Worm (Caenorhabditis elegans) whole organism, L4 larva: ENCODE data around the gene F11C7.6.

ENCODE experiments used
- F26F4.8 ChIP-seq: fragments of 200-800 bp; sonication (Bioruptor generic); conservative IDR thresholded peaks from 2 replicates; pipeline ENCODE4 v1.3.6; 2022; ENCODE audit warnings: missing genetic modification characterization, missing compliant biosample characterization
- F37D6.2 ChIP-seq: sonication (generic microtip); optimal IDR thresholded peaks from 2 replicates; lab custom pipeline; 2016; ENCODE audit warnings: mild to moderate bottlenecking, missing genetic modification characterization, missing compliant biosample characterization
- R02D3.7 ChIP-seq: fragments of 150-350 bp; sonication (generic microtip); optimal IDR thresholded peaks from 3 replicates; lab custom pipeline; 2014; ENCODE audit warnings: missing biosample characterization, missing genetic modification characterization
- T20F7.1 ChIP-seq: fragments of 200-800 bp; sonication (Bioruptor generic); optimal IDR thresholded peaks from 2 replicates; lab custom pipeline; 2018; ENCODE audit warnings: mild to moderate bottlenecking, missing genetic modification characterization, missing compliant biosample characterization
- ZK546.5 ChIP-seq, 2 experiments: sonication (generic microtip); optimal IDR thresholded peaks; 2 replicates each; lab custom pipeline; 2017; ENCODE audit warnings: missing biosample characterization in 2 of 2, missing genetic modification characterization in 2 of 2
- aha-1 ChIP-seq: fragments of 150-350 bp; peaks from one replicate; lab custom pipeline; 2014; ENCODE audit warnings: missing biosample characterization, missing genetic modification characterization
- aly-2 ChIP-seq: sonication (generic microtip); optimal IDR thresholded peaks from 2 replicates; lab custom pipeline; 2018; ENCODE audit warnings: missing biosample characterization, missing genetic modification characterization
- arid-1 ChIP-seq: fragments of 200-800 bp; sonication (Bioruptor generic); conservative IDR thresholded peaks from 2 replicates; pipeline ENCODE4 v1.3.6; 2022; ENCODE audit warnings: missing genetic modification reagents, missing genetic modification characterization, missing compliant biosample characterization
- attf-4 ChIP-seq: sonication (generic microtip); optimal IDR thresholded peaks from 3 replicates; lab custom pipeline; 2017; ENCODE audit warnings: missing biosample characterization, missing genetic modification characterization
- ceh-20 ChIP-seq: fragments of 200-800 bp; sonication (Bioruptor generic); IDR thresholded peaks from 2 replicates; pipeline ENCODE4 v1.3.6; 2022; ENCODE audit warnings: missing genetic modification reagents, missing genetic modification characterization, missing compliant biosample characterization
- ces-1 ChIP-seq: fragments of 150-350 bp; sonication (generic microtip); optimal IDR thresholded peaks from 4 replicates; lab custom pipeline; 2014; ENCODE audit warnings: missing biosample characterization, missing genetic modification reagents, missing genetic modification characterization
- cey-2 ChIP-seq: sonication (generic microtip); optimal IDR thresholded peaks from 3 replicates; lab custom pipeline; 2017; ENCODE audit warnings: missing genetic modification characterization, mild to moderate bottlenecking, missing compliant biosample characterization, antibody characterized with exemption, borderline replicate concordance; ENCODE audit not compliant: insufficient read depth
- daf-12 ChIP-seq: fragments of 150-350 bp; optimal IDR thresholded peaks from 2 replicates; lab custom pipeline; 2014; ENCODE audit warnings: missing biosample characterization, missing genetic modification reagents, missing genetic modification characterization
- dmd-6 ChIP-seq: fragments of 200-800 bp; sonication (Bioruptor generic); IDR thresholded peaks from 2 replicates; pipeline ENCODE4 v1.3.6; 2022; ENCODE audit warnings: missing genetic modification reagents, missing genetic modification characterization, missing compliant biosample characterization
- dmd-8 ChIP-seq: fragments of 200-800 bp; sonication (Bioruptor generic); IDR thresholded peaks from 2 replicates; pipeline ENCODE4 v1.3.6; 2022; ENCODE audit warnings: missing genetic modification characterization, missing compliant biosample characterization
- egl-43 ChIP-seq: fragments of 200-800 bp; sonication (Bioruptor generic); IDR thresholded peaks from 2 replicates; pipeline ENCODE4 v1.3.6; 2022; ENCODE audit warnings: missing genetic modification reagents, missing genetic modification characterization, missing compliant biosample characterization
- fos-1 ChIP-seq: fragments of 150-350 bp; optimal IDR thresholded peaks from 2 replicates; lab custom pipeline; 2014; ENCODE audit warnings: missing biosample characterization, missing genetic modification characterization
- hif-1 ChIP-seq, 2 experiments: sonication (generic microtip); optimal IDR thresholded peaks; 2 replicates each; lab custom pipeline; 2016 to 2017; ENCODE audit warnings: missing compliant biosample characterization in 2 of 2, missing genetic modification characterization in 2 of 2, missing genetic modification reagents in 2 of 2, missing genotype in 2 of 2, mild to moderate bottlenecking in 1 of 2
- hmg-1.1 ChIP-seq: fragments of 200-800 bp; sonication (Bioruptor generic); IDR thresholded peaks from 2 replicates; pipeline ENCODE4 v1.3.6; 2022; ENCODE audit warnings: missing genetic modification reagents, missing genetic modification characterization, missing compliant biosample characterization
- lim-7 ChIP-seq: fragments of 200-800 bp; sonication (Bioruptor generic); IDR thresholded peaks from 2 replicates; pipeline ENCODE4 v1.3.6; 2022; ENCODE audit warnings: missing genetic modification characterization, missing compliant biosample characterization
- lin-1 ChIP-seq: fragments of 200-800 bp; sonication (Bioruptor generic); IDR thresholded peaks from 2 replicates; pipeline ENCODE4 v1.3.6; 2022; ENCODE audit warnings: missing genetic modification reagents, missing genetic modification characterization, missing compliant biosample characterization
- lin-13 ChIP-seq: fragments of 150-350 bp; optimal IDR thresholded peaks from 2 replicates; lab custom pipeline; 2014; ENCODE audit warnings: missing biosample characterization, missing genetic modification reagents, missing genetic modification characterization
- lin-38 ChIP-seq: fragments of 200-800 bp; sonication (Bioruptor generic); IDR thresholded peaks from 2 replicates; pipeline ENCODE4 v1.3.6; 2022; ENCODE audit warnings: missing genetic modification reagents, missing genetic modification characterization, missing compliant biosample characterization
- lin-39 ChIP-seq: fragments of 150-350 bp; optimal IDR thresholded peaks from 2 replicates; lab custom pipeline; 2014; ENCODE audit warnings: missing biosample characterization, missing genetic modification reagents, missing genetic modification characterization
- madf-5 ChIP-seq, 2 experiments: fragments of 200-800 bp; sonication (Bioruptor generic); IDR thresholded peaks; 2 replicates each; pipeline ENCODE4 v1.3.6; 2022; ENCODE audit warnings: missing compliant biosample characterization in 2 of 2, missing genetic modification characterization in 2 of 2
- madf-9 ChIP-seq: fragments of 200-800 bp; sonication (Bioruptor generic); conservative IDR thresholded peaks from 2 replicates; pipeline ENCODE4 v1.3.6; 2022; ENCODE audit warnings: missing genetic modification reagents, missing genetic modification characterization, missing compliant biosample characterization
- mdt-29 ChIP-seq: fragments of 200-800 bp; sonication (Bioruptor generic); IDR thresholded peaks from 2 replicates; pipeline ENCODE4 v1.3.6; 2022; ENCODE audit warnings: missing genetic modification reagents, missing genetic modification characterization, missing compliant biosample characterization
- mxl-2 ChIP-seq: fragments of 200-800 bp; sonication (Bioruptor generic); conservative IDR thresholded peaks from 2 replicates; pipeline ENCODE4 v1.3.6; 2022; ENCODE audit warnings: missing genetic modification reagents, missing genetic modification characterization, missing compliant biosample characterization
- nhr-10 ChIP-seq: fragments of 150-350 bp; optimal IDR thresholded peaks from 2 replicates; lab custom pipeline; 2014; ENCODE audit warnings: missing biosample characterization, missing genetic modification characterization
- nhr-237 ChIP-seq: sonication (generic microtip); optimal IDR thresholded peaks from 2 replicates; lab custom pipeline; 2017; ENCODE audit warnings: missing biosample characterization, missing genetic modification characterization
- nhr-25 ChIP-seq: sonication (generic microtip); optimal IDR thresholded peaks from 2 replicates; lab custom pipeline; 2017; ENCODE audit warnings: missing genetic modification characterization, mild to moderate bottlenecking, missing compliant biosample characterization, antibody characterized with exemption, moderate library complexity, borderline replicate concordance; ENCODE audit not compliant: insufficient read depth
- nhr-41 ChIP-seq: fragments of 200-800 bp; sonication (Bioruptor generic); IDR thresholded peaks from 2 replicates; pipeline ENCODE4 v1.3.6; 2022; ENCODE audit warnings: missing genetic modification reagents, missing genetic modification characterization, missing compliant biosample characterization
- nhr-6 ChIP-seq: fragments of 150-350 bp; optimal IDR thresholded peaks from 2 replicates; lab custom pipeline; 2014; ENCODE audit warnings: missing biosample characterization, missing genetic modification characterization
- nhr-76 ChIP-seq: fragments of 150-350 bp; optimal IDR thresholded peaks from 2 replicates; lab custom pipeline; 2014; ENCODE audit warnings: missing biosample characterization, missing genetic modification characterization
- nhr-77 ChIP-seq: fragments of 150-350 bp; optimal IDR thresholded peaks from 2 replicates; lab custom pipeline; 2014; ENCODE audit warnings: missing biosample characterization, missing genetic modification characterization
- pha-4 ChIP-seq, 2 experiments: fragments of 150-350 bp in 1 of 2; fragments of 200-800 bp in 1 of 2; sonication (Bioruptor generic) in 1 of 2; IDR thresholded peaks in 1 of 2; optimal IDR thresholded peaks in 1 of 2; 2 replicates each; pipeline versions ENCODE4 v1.3.6 to Lab custom; 2014 to 2022; ENCODE audit warnings: missing genetic modification characterization in 2 of 2, missing genetic modification reagents in 2 of 2, missing biosample characterization in 1 of 2, missing compliant biosample characterization in 1 of 2
- pqm-1 ChIP-seq: sonication (generic microtip); optimal IDR thresholded peaks from 2 replicates; lab custom pipeline; 2017; ENCODE audit warnings: missing biosample characterization, missing genetic modification characterization
- rbr-2 ChIP-seq: sonication (generic microtip); optimal IDR thresholded peaks from 2 replicates; lab custom pipeline; 2016; ENCODE audit warnings: missing genotype, missing genetic modification characterization, missing compliant biosample characterization
- snpc-1.2 ChIP-seq: fragments of 200-800 bp; sonication (Bioruptor generic); IDR thresholded peaks from 2 replicates; pipeline ENCODE4 v1.3.6; 2022; ENCODE audit warnings: missing genetic modification reagents, missing genetic modification characterization, missing compliant biosample characterization
- tag-97 ChIP-seq: fragments of 200-800 bp; sonication (Bioruptor generic); IDR thresholded peaks from 2 replicates; pipeline ENCODE4 v1.3.6; 2022; ENCODE audit warnings: missing genetic modification characterization, missing compliant biosample characterization
- vab-7 ChIP-seq: fragments of 200-800 bp; sonication (Bioruptor generic); IDR thresholded peaks from 2 replicates; pipeline ENCODE4 v1.3.6; 2022; ENCODE audit warnings: missing genetic modification reagents, missing genetic modification characterization, missing compliant biosample characterization
- zfp-2 ChIP-seq: sonication (generic microtip); optimal IDR thresholded peaks from 2 replicates; lab custom pipeline; 2016; ENCODE audit warnings: mild to moderate bottlenecking, missing genetic modification characterization, missing compliant biosample characterization
- ztf-11 ChIP-seq: fragments of 150-350 bp; optimal IDR thresholded peaks from 2 replicates; lab custom pipeline; 2014; ENCODE audit warnings: missing biosample characterization, missing genetic modification characterization
- ztf-7 ChIP-seq: fragments of 150-350 bp; optimal IDR thresholded peaks from 2 replicates; lab custom pipeline; 2014; ENCODE audit warnings: missing biosample characterization, missing genetic modification characterization

The F11C7.6 gene

DNA sequence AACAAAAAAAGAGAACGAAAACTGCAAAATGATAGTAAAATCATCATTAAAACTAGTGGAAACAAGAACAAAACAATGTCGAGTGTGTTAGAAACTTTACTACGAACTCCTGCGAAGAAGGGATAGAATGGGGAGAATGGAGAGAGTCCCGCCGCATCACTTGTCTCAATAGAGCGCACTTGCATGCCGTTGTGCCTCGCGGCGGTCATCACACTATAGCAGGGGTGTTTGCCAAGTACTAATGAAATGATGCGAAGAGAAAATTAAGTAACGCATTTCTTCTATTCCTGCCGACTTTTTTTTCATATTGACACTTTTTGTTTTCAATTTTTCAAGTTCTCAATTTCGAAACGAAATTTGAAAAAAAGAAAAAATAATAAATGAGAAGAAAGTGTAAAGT lies 9.2 kb upstream of the F11C7.6 start (continued):
- TF ChIP-seq lin-1 (GFP tag; lab: Robert Waterston, UW) = peak; percentile 54; the same call in 1 of the 2 replicates
- TF ChIP-seq dmd-6 = peak; percentile 70
- TF ChIP-seq ces-1 = no peak
- TF ChIP-seq mdt-29 (GFP tag; lab: Robert Waterston, UW) = no peak
- TF ChIP-seq dmd-8 (GFP tag; lab: Robert Waterston, UW) = no peak
- TF ChIP-seq aly-2 (tag; lab: Kevin White, UChicago) = no peak
- no peak for TF ChIP-seq R02D3.7
- TF ChIP-seq nhr-237 = no peak
- TF ChIP-seq pha-4 (GFP tag; IDR thresholded peaks at IDR 0.05; lab: Robert Waterston, UW) = no peak
- no peak for TF ChIP-seq pha-4 (tag; optimal IDR thresholded peaks at IDR 0.05; lab: Kevin White, UChicago)
- no peak for TF ChIP-seq madf-5 (GFP tag; IDR thresholded peaks at IDR 0.05; lab: Robert Waterston, UW)
- TF ChIP-seq lin-13 (GFP tag; lab: Kevin White, UChicago) = peak; percentile 32
- no peak for TF ChIP-seq F26F4.8 (GFP tag; lab: Robert Waterston, UW)
- TF ChIP-seq nhr-25 (tag; lab: Kevin White, UChicago) = peak; percentile 40
- peak; percentile 24 for TF ChIP-seq T20F7.1 (GFP tag; lab: Kevin White, UChicago)
- peak; percentile 96 for TF ChIP-seq lin-38 (GFP tag; lab: Robert Waterston, UW)
- no peak for TF ChIP-seq nhr-41
- peak; percentile 37 for TF ChIP-seq pqm-1 (tag; lab: Kevin White, UChicago)
- TF ChIP-seq nhr-10 (tag; lab: Kevin White, UChicago) = no peak
- peak; percentile 46; the same call in 1 of the 2 replicates for TF ChIP-seq ceh-20
- TF ChIP-seq hif-1 (tag; optimal IDR thresholded peaks at IDR 0.05; lab: Kevin White, UChicago) = peak in 1 of 2 experiments; percentile 39
- TF ChIP-seq nhr-76 = no peak
- no peak for TF ChIP-seq mxl-2 (GFP tag; lab: Robert Waterston, UW)
- peak; percentile 52 for TF ChIP-seq nhr-77
- no peak for TF ChIP-seq vab-7 (GFP tag; lab: Robert Waterston, UW)
- TF ChIP-seq cey-2 (tag; lab: Kevin White, UChicago) = no peak
- TF ChIP-seq ztf-7 (tag; lab: Kevin White, UChicago) = peak; percentile 14
- TF ChIP-seq zfp-2 = no peak
- peak; percentile 80 for TF ChIP-seq hmg-1.1 (GFP tag; lab: Robert Waterston, UW)
- peak; percentile 75 for TF ChIP-seq rbr-2 (tag; lab: Kevin White, UChicago)
- no peak for TF ChIP-seq ZK546.5 (tag; optimal IDR thresholded peaks at IDR 0.05; lab: Kevin White, UChicago)
- peak; percentile 49 for TF ChIP-seq nhr-6 (tag; lab: Kevin White, UChicago)
- TF ChIP-seq, all 104 proteins: peak for 30

DNA sequence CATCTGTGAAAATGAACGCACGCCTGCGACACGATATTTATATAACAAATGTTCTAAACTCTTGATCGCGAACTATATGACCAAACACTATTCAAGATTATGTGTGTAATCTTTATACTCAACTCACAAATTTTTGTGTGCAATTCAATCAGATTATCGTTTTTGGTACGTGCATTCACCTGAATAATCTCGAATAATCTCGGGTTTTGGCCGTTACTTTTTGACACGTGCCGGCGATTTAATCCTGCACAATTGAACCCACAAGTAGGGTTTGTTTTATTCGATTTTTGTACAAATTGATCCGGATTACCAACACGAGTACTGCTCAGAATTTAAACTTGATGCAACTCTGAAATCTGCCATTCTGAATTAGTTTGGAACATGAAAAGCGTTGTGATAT lies 4.9 kb upstream of the F11C7.6 start, which contains the start of the genes vap-1 and F11C7.2:
Gene vap-1 (minus strand): TSS at position 101 of the 400 bp plus-strand sequence.
Gene F11C7.2 (plus strand): TSS at position 359 of the 400 bp plus-strand sequence.
- TF ChIP-seq madf-9 (GFP tag; lab: Robert Waterston, UW) = no peak
- no peak for TF ChIP-seq lin-39 (tag; lab: Kevin White, UChicago)
- TF ChIP-seq hmg-1.1 (GFP tag; lab: Robert Waterston, UW) = no peak

DNA sequence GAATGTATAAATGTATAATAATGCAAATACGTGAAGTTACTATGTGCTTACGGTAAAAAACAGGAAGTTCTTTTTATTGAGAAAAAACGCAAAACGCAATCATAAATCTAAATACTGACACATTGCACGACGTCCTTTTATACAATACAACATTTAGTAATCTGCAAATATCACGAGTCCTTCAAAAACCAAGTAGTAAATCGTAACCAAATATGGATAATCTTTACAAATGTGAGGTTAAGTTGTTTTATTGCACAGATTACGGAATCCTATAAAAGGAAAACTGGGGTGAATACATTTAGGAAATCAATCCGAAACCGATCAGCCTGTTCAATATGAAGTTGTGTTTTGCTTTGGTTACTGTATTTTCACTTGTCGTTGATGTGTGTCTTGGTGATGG lies 3.1 kb upstream of the F11C7.6 start, which contains the start of gene F11C7.7:
Gene F11C7.7 (plus strand): TSS at position 301 of the 400 bp plus-strand sequence.
- TF ChIP-seq daf-12 (tag; lab: Kevin White, UChicago) = no peak

DNA sequence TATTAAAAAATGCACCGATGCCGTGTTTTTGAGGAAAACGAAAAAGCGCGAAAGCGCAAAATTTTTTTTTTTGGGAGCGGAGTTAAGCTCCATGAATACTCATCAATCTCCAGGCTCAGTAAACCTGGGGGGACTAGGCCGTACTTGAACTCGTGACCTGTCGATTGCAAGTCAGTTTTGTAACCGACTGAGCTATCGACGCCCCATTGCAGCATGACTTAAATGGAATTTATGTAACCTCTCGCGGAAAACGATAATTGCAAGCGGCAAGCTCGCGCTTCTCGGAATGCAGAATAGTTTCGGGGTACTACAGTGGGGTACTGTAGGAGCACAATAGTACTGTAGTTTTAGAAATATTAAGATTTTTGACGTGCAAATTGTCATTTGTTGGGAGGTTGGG lies 939 bp upstream of the F11C7.6 start:
- TF ChIP-seq egl-43 (GFP tag; lab: Robert Waterston, UW) (peak; percentile 36; the same call in 1 of the 2 replicates), dmd-6 (0 out of 2 replicates have a peak, but pooled peaks have one; percentile 11), ztf-11 (tag; lab: Kevin White, UChicago) (no peak), madf-9 (GFP tag; lab: Robert Waterston, UW) (0 out of 2 replicates have a peak, but pooled peaks have one; percentile 5), fos-1 (no peak), attf-4 (tag; lab: Kevin White, UChicago) (no peak), arid-1 (no peak), F37D6.2 (no peak), lim-7 (GFP tag; lab: Robert Waterston, UW) (peak; percentile 61; the same call in 1 of the 2 replicates), lin-39 (tag; lab: Kevin White, UChicago) (no peak), tag-97 (no peak), snpc-1.2 (GFP tag; lab: Robert Waterston, UW) (0 out of 2 replicates have a peak, but pooled peaks have one; percentile 34), aha-1 (tag; lab: Kevin White, UChicago) (peak; percentile 44)
